Worm (Caenorhabditis elegans) whole organism, L4 larva: ENCODE data around the gene C24A8.5.

ENCODE experiments used
- Y75B8A.6 ChIP-seq: fragments of 200-800 bp; sonication (Bioruptor generic); IDR thresholded peaks from 2 replicates; pipeline ENCODE4 v1.3.6; 2022; ENCODE audit warnings: missing genetic modification reagents, missing genetic modification characterization, missing compliant biosample characterization
- ZK337.2 ChIP-seq: fragments of 200-800 bp; sonication (Bioruptor generic); IDR thresholded peaks from 2 replicates; pipeline ENCODE4 v1.3.6; 2022; ENCODE audit warnings: missing genetic modification reagents, missing genetic modification characterization, missing compliant biosample characterization
- ceh-32 ChIP-seq: sonication (generic microtip); optimal IDR thresholded peaks from 2 replicates; lab custom pipeline; 2016; ENCODE audit warnings: mild to moderate bottlenecking, missing genetic modification characterization, missing compliant biosample characterization; ENCODE audit not compliant: poor library complexity
- ceh-62 ChIP-seq: sonication (generic microtip); optimal IDR thresholded peaks from 2 replicates; lab custom pipeline; 2017; ENCODE audit warnings: missing biosample characterization, missing genetic modification characterization
- dmd-6 ChIP-seq: fragments of 200-800 bp; sonication (Bioruptor generic); IDR thresholded peaks from 2 replicates; pipeline ENCODE4 v1.3.6; 2022; ENCODE audit warnings: missing genetic modification reagents, missing genetic modification characterization, missing compliant biosample characterization
- duxl-1 ChIP-seq: sonication (generic microtip); optimal IDR thresholded peaks from 2 replicates; lab custom pipeline; 2016; ENCODE audit warnings: mild to moderate bottlenecking, missing genetic modification characterization, moderate library complexity, missing compliant biosample characterization; ENCODE audit not compliant: poor library complexity
- fos-1 ChIP-seq: fragments of 150-350 bp; optimal IDR thresholded peaks from 2 replicates; lab custom pipeline; 2014; ENCODE audit warnings: missing biosample characterization, missing genetic modification characterization
- jun-1 ChIP-seq: fragments of 150-350 bp; optimal IDR thresholded peaks from 2 replicates; lab custom pipeline; 2014; ENCODE audit warnings: missing biosample characterization, missing genetic modification reagents, missing genetic modification characterization
- lin-15B ChIP-seq: fragments of 150-350 bp; sonication (generic microtip); optimal IDR thresholded peaks from 3 replicates; lab custom pipeline; 2014; ENCODE audit warnings: missing biosample characterization, missing genetic modification characterization
- mdt-29 ChIP-seq: fragments of 200-800 bp; sonication (Bioruptor generic); IDR thresholded peaks from 2 replicates; pipeline ENCODE4 v1.3.6; 2022; ENCODE audit warnings: missing genetic modification reagents, missing genetic modification characterization, missing compliant biosample characterization
- snpc-4 ChIP-seq: fragments of 150-350 bp; optimal IDR thresholded peaks from 2 replicates; lab custom pipeline; 2014; ENCODE audit warnings: missing biosample characterization, missing genetic modification characterization
- unc-39 ChIP-seq: sonication (generic microtip); optimal IDR thresholded peaks from 2 replicates; lab custom pipeline; 2017; ENCODE audit warnings: missing biosample characterization, missing genetic modification characterization
- unc-62 ChIP-seq, 3 experiments: fragments of 150-350 bp in 1 of 3; sonication (generic microtip); optimal IDR thresholded peaks in 2 of 3; peaks in 1 of 3; 1 replicate in 1 of 3; 2 replicates in 2 of 3; lab custom pipeline; 2014 to 2017; ENCODE audit warnings: missing biosample characterization in 3 of 3, missing genetic modification characterization in 3 of 3, missing genetic modification reagents in 3 of 3, missing genotype in 1 of 3
- zag-1 ChIP-seq: fragments of 150-350 bp; optimal IDR thresholded peaks from 2 replicates; lab custom pipeline; 2014; ENCODE audit warnings: missing biosample characterization, missing genetic modification characterization

ce11 chrX:4328816-4329215, at the start of gene C24A8.5:
- TF ChIP-seq ceh-62 (tag; lab: Kevin White, UChicago) (no peak), lin-15B (no peak), mdt-29 (no peak), fos-1 (tag; lab: Kevin White, UChicago) (no peak), dmd-6 (GFP tag; lab: Robert Waterston, UW) (no peak), snpc-4 (tag; lab: Kevin White, UChicago) (no peak), Y75B8A.6 (GFP tag; lab: Robert Waterston, UW) (no peak), duxl-1 (tag; lab: Kevin White, UChicago) (no peak), unc-62 (GFP tag; optimal IDR thresholded peaks at IDR 0.05 in 1 of 2; lab: Kevin White, UChicago) (no peak), unc-62 (tag; optimal IDR thresholded peaks at IDR 0.05; lab: Kevin White, UChicago) (no peak), unc-39 (no peak), zag-1 (no peak), ceh-32 (tag; lab: Kevin White, UChicago) (no peak), jun-1 (tag; lab: Kevin White, UChicago) (no peak), ZK337.2 (GFP tag; lab: Robert Waterston, UW) (no peak)
